Worm (Caenorhabditis elegans) whole organism, late embryonic: Measurements from ENCODE around the gene F54C4.4.
"Not testable (repeated sequence)": the region's sequence is repeated elsewhere in the genome, so short reads cannot be mapped to it uniquely, and the experiment has no call there.

ENCODE experiments used
- C08G9.2 ChIP-seq: sonication (generic microtip); optimal IDR thresholded peaks from 2 replicates; lab custom pipeline; 2016; ENCODE audit warnings: mild to moderate bottlenecking, missing genetic modification characterization, moderate library complexity, missing compliant biosample characterization
- C38D4.7 ChIP-seq: fragments of 200-800 bp; sonication (Bioruptor generic); optimal IDR thresholded peaks from 2 replicates; lab custom pipeline; 2018; ENCODE audit warnings: mild to moderate bottlenecking, missing genetic modification characterization, moderate library complexity, missing compliant biosample characterization
- K09A11.1 ChIP-seq: sonication (generic microtip); optimal IDR thresholded peaks from 2 replicates; lab custom pipeline; 2017; ENCODE audit warnings: antibody characterized with exemption, mild to moderate bottlenecking, missing genetic modification characterization, missing compliant biosample characterization; ENCODE audit not compliant: insufficient read depth
- Y22D7AL.16 ChIP-seq: sonication (generic microtip); optimal IDR thresholded peaks from 2 replicates; lab custom pipeline; 2016; ENCODE audit warnings: missing genetic modification characterization, missing compliant biosample characterization
- ahr-1 ChIP-seq: sonication (generic microtip); optimal IDR thresholded peaks from 2 replicates; lab custom pipeline; 2016; ENCODE audit warnings: missing genetic modification characterization, missing compliant biosample characterization
- ceh-14 ChIP-seq: sonication (generic microtip); optimal IDR thresholded peaks from 2 replicates; lab custom pipeline; 2016; ENCODE audit warnings: missing genotype, missing genetic modification characterization, missing compliant biosample characterization
- ceh-18 ChIP-seq: sonication (generic microtip); optimal IDR thresholded peaks from 2 replicates; lab custom pipeline; 2016; ENCODE audit warnings: missing genetic modification characterization, missing compliant biosample characterization
- ceh-2 ChIP-seq: sonication (generic microtip); optimal IDR thresholded peaks from 2 replicates; lab custom pipeline; 2016; ENCODE audit warnings: missing genotype, missing genetic modification characterization, missing compliant biosample characterization
- ceh-22 ChIP-seq: sonication (generic microtip); optimal IDR thresholded peaks from 2 replicates; lab custom pipeline; 2017; ENCODE audit warnings: missing biosample characterization, missing genetic modification characterization
- ceh-24 ChIP-seq: sonication (generic microtip); optimal IDR thresholded peaks from 2 replicates; lab custom pipeline; 2016; ENCODE audit warnings: mild to moderate bottlenecking, missing genetic modification characterization, missing compliant biosample characterization
- ceh-30 ChIP-seq: fragments of 150-350 bp; optimal IDR thresholded peaks from 2 replicates; lab custom pipeline; 2014; ENCODE audit warnings: missing biosample characterization, missing genetic modification characterization
- ceh-31 ChIP-seq: sonication (generic microtip); optimal IDR thresholded peaks from 2 replicates; lab custom pipeline; 2016; ENCODE audit warnings: missing genetic modification characterization, missing compliant biosample characterization
- ceh-34 ChIP-seq: sonication (generic microtip); optimal IDR thresholded peaks from 2 replicates; lab custom pipeline; 2016; ENCODE audit warnings: mild to moderate bottlenecking, missing genetic modification characterization, missing compliant biosample characterization
- ceh-6 ChIP-seq: fragments of 200-800 bp; sonication (Bioruptor generic); optimal IDR thresholded peaks from 2 replicates; lab custom pipeline; 2018; ENCODE audit warnings: mild to moderate bottlenecking, missing genetic modification characterization, missing compliant biosample characterization
- ceh-9 ChIP-seq: sonication (generic microtip); optimal IDR thresholded peaks from 2 replicates; lab custom pipeline; 2016; ENCODE audit warnings: mild to moderate bottlenecking, missing genetic modification characterization, inconsistent platforms, missing compliant biosample characterization
- dmd-4 ChIP-seq: sonication (generic microtip); optimal IDR thresholded peaks from 2 replicates; lab custom pipeline; 2016; ENCODE audit warnings: borderline replicate concordance, missing genetic modification characterization, missing compliant biosample characterization
- dve-1 ChIP-seq: sonication (generic microtip); optimal IDR thresholded peaks from 2 replicates; lab custom pipeline; 2017; ENCODE audit warnings: antibody characterized with exemption, mild to moderate bottlenecking, missing genetic modification characterization, missing compliant biosample characterization
- fax-1 ChIP-seq: sonication (generic microtip); optimal IDR thresholded peaks from 2 replicates; lab custom pipeline; 2016; ENCODE audit warnings: missing genotype, missing genetic modification characterization, missing compliant biosample characterization
- fkh-6 ChIP-seq: sonication (generic microtip); optimal IDR thresholded peaks from 2 replicates; lab custom pipeline; 2016; ENCODE audit warnings: missing genetic modification characterization, missing compliant biosample characterization
- gmeb-2 ChIP-seq: sonication (generic microtip); optimal IDR thresholded peaks from 2 replicates; lab custom pipeline; 2016; ENCODE audit warnings: missing genetic modification characterization, inconsistent platforms, missing compliant biosample characterization
- hlh-30 ChIP-seq: sonication (generic microtip); optimal IDR thresholded peaks from 2 replicates; lab custom pipeline; 2017; ENCODE audit warnings: antibody characterized with exemption, missing genetic modification characterization, missing compliant biosample characterization; ENCODE audit not compliant: insufficient read depth
- hlh-6 ChIP-seq: sonication (generic microtip); optimal IDR thresholded peaks from 2 replicates; lab custom pipeline; 2016; ENCODE audit warnings: missing genotype, missing genetic modification characterization, missing compliant biosample characterization
- lim-6 ChIP-seq: sonication (generic microtip); optimal IDR thresholded peaks from 2 replicates; lab custom pipeline; 2016; ENCODE audit warnings: missing genetic modification characterization, missing compliant biosample characterization
- lin-11 ChIP-seq: fragments of 200-800 bp; sonication (Bioruptor generic); optimal IDR thresholded peaks from 2 replicates; lab custom pipeline; 2018; ENCODE audit warnings: mild to moderate bottlenecking, missing genetic modification characterization, missing compliant biosample characterization
- mec-3 ChIP-seq: sonication (generic microtip); optimal IDR thresholded peaks from 2 replicates; lab custom pipeline; 2016; ENCODE audit warnings: borderline replicate concordance, missing genetic modification characterization, missing compliant biosample characterization
- nfya-1 ChIP-seq: sonication (generic microtip); optimal IDR thresholded peaks from 2 replicates; lab custom pipeline; 2017; ENCODE audit warnings: missing genetic modification characterization, mild to moderate bottlenecking, missing compliant biosample characterization, antibody characterized with exemption, moderate library complexity
- odd-2 ChIP-seq: sonication (generic microtip); optimal IDR thresholded peaks from 2 replicates; lab custom pipeline; 2017; ENCODE audit warnings: antibody characterized with exemption, mild to moderate bottlenecking, missing genetic modification characterization, missing compliant biosample characterization
- pat-9 ChIP-seq: fragments of 200-800 bp; sonication (Bioruptor generic); optimal IDR thresholded peaks from 2 replicates; lab custom pipeline; 2018; ENCODE audit warnings: mild to moderate bottlenecking, missing genetic modification characterization, moderate library complexity, missing compliant biosample characterization
- pha-2 ChIP-seq: sonication (generic microtip); optimal IDR thresholded peaks from 2 replicates; lab custom pipeline; 2017; ENCODE audit warnings: mild to moderate bottlenecking, missing genetic modification characterization, missing compliant biosample characterization
- pqm-1 ChIP-seq: sonication (generic microtip); optimal IDR thresholded peaks from 2 replicates; lab custom pipeline; 2016; ENCODE audit warnings: missing genetic modification characterization, missing compliant biosample characterization
- ref-2 ChIP-seq: sonication (generic microtip); optimal IDR thresholded peaks from 2 replicates; lab custom pipeline; 2016; ENCODE audit warnings: missing genetic modification characterization, missing compliant biosample characterization
- rnt-1 ChIP-seq: sonication (generic microtip); optimal IDR thresholded peaks from 2 replicates; lab custom pipeline; 2016; ENCODE audit warnings: missing genetic modification characterization, missing compliant biosample characterization
- sox-4 ChIP-seq: sonication (generic microtip); optimal IDR thresholded peaks from 2 replicates; lab custom pipeline; 2017; ENCODE audit warnings: mild to moderate bottlenecking, missing genetic modification characterization, inconsistent platforms, missing compliant biosample characterization
- tbx-2 ChIP-seq: sonication (generic microtip); optimal IDR thresholded peaks from 2 replicates; lab custom pipeline; 2016; ENCODE audit warnings: missing genetic modification characterization, missing compliant biosample characterization
- tbx-7 ChIP-seq: sonication (generic microtip); optimal IDR thresholded peaks from 2 replicates; lab custom pipeline; 2016; ENCODE audit warnings: missing genotype, missing genetic modification characterization, missing compliant biosample characterization
- unc-55 ChIP-seq: sonication (generic microtip); optimal IDR thresholded peaks from 2 replicates; lab custom pipeline; 2017; ENCODE audit warnings: missing biosample characterization, missing genetic modification reagents, missing genetic modification characterization
- unc-86 ChIP-seq: sonication (generic microtip); optimal IDR thresholded peaks from 2 replicates; lab custom pipeline; 2016; ENCODE audit warnings: missing genetic modification characterization, missing compliant biosample characterization
- zip-5 ChIP-seq: sonication (generic microtip); optimal IDR thresholded peaks from 2 replicates; lab custom pipeline; 2016; ENCODE audit warnings: missing genetic modification characterization, missing compliant biosample characterization

F54C4.4 gene

DNA sequence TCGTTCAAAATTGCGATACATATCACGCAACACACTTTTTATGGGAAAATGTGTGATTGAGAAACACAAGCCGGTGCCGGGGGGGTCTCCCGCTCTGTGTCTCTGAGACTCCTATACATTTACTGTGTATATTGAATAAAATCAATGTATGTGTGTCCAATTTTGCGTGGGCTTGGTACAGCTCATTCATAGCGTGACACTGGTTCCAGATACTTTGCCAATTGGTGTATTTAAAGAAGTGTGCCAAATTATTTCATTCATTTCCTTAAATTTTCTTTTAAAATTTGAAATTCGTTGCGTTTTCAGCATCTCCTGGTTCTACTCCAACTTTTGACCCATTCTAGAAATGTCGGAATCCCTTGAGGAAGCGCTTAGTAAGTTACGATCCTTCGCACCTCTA lies 30.0 kb upstream of the F54C4.4 start, which contains the start of gene C29F9.5:
Gene C29F9.5 (plus strand): TSS at position 301 of the 400 bp plus-strand sequence.
- TF ChIP-seq hlh-6 (tag; lab: Kevin White, UChicago) = no peak
- TF ChIP-seq ceh-24 = no peak
- TF ChIP-seq odd-2 (tag; lab: Kevin White, UChicago) = no peak
- TF ChIP-seq ceh-6 (GFP tag; lab: Kevin White, UChicago) = no peak

ce11 chrIII:114603-115002 lies 27.4 kb upstream of the F54C4.4 start, which contains the start of gene C29F9.6:
Gene C29F9.6, plus strand, starts transcription at chrIII:114903.
- TF ChIP-seq pha-2 (tag; lab: Kevin White, UChicago) (no peak), pqm-1 (tag; lab: Kevin White, UChicago) (no peak), Y22D7AL.16 (no peak)

- TF ChIP-seq C38D4.7 (GFP tag; lab: Kevin White, UChicago); lim-6 (tag; lab: Kevin White, UChicago); ceh-34 (tag; lab: Kevin White, UChicago): not testable (repeated sequence)
These were observed 11.6 kb upstream of the F54C4.4 start, which contains the start of gene C29F9.9 for ce11 chrIII:98822-99221. Gene C29F9.9, minus strand, starts transcription at chrIII:98922.

- TF ChIP-seq rnt-1 (tag; lab: Kevin White, UChicago); lin-11 (tag; lab: Kevin White, UChicago); gmeb-2: not testable (repeated sequence)
- TF ChIP-seq, all 69 proteins: peak for 0; not testable (repeated sequence) for 69
These were observed 9.8 kb upstream of the F54C4.4 start, which contains the start of gene C29F9.8 for ce11 chrIII:97018-97417. Gene C29F9.8, minus strand, starts transcription at chrIII:97118.

- peak; percentile 46 for TF ChIP-seq tbx-2 (tag; lab: Kevin White, UChicago)
- peak; percentile 59 for TF ChIP-seq pat-9
- no peak for TF ChIP-seq gmeb-2
- TF ChIP-seq C08G9.2 (tag; lab: Kevin White, UChicago) = peak; percentile 38
- no peak for TF ChIP-seq ceh-14 (tag; lab: Kevin White, UChicago)
- no peak for TF ChIP-seq odd-2 (tag; lab: Kevin White, UChicago)
- no peak for TF ChIP-seq ceh-6 (GFP tag; lab: Kevin White, UChicago)
- no peak for TF ChIP-seq dmd-4 (tag; lab: Kevin White, UChicago)
- TF ChIP-seq zip-5 (tag; lab: Kevin White, UChicago) = no peak
- TF ChIP-seq rnt-1 (tag; lab: Kevin White, UChicago) = no peak
- no peak for TF ChIP-seq K09A11.1 (tag; lab: Kevin White, UChicago)
- peak; percentile 15 for TF ChIP-seq ceh-31 (tag; lab: Kevin White, UChicago)
- TF ChIP-seq ceh-22 (tag; lab: Kevin White, UChicago) = no peak
- no peak for TF ChIP-seq pha-2 (tag; lab: Kevin White, UChicago)
- peak; percentile 58 for TF ChIP-seq ceh-18
- no peak for TF ChIP-seq hlh-30 (tag; lab: Kevin White, UChicago)
- no peak for TF ChIP-seq fax-1
- TF ChIP-seq tbx-7 (tag; lab: Kevin White, UChicago) = no peak
- no peak for TF ChIP-seq fkh-6
- peak; percentile 21 for TF ChIP-seq ceh-30 (tag; lab: Kevin White, UChicago)
- TF ChIP-seq nfya-1 (tag; lab: Kevin White, UChicago) = peak; percentile 30
- peak; percentile 15 for TF ChIP-seq ceh-2 (tag; lab: Kevin White, UChicago)
- TF ChIP-seq dve-1 (tag; lab: Kevin White, UChicago) = peak; percentile 56
- peak; percentile 55 for TF ChIP-seq unc-55
- TF ChIP-seq mec-3 = no peak
- TF ChIP-seq sox-4 (tag; lab: Kevin White, UChicago) = no peak
- TF ChIP-seq ceh-9 (tag; lab: Kevin White, UChicago) = no peak
- TF ChIP-seq ceh-24 = no peak
- TF ChIP-seq unc-86 (tag; lab: Kevin White, UChicago) = no peak
- TF ChIP-seq Y22D7AL.16 = no peak
- TF ChIP-seq ref-2 (tag; lab: Kevin White, UChicago) = peak; percentile 15
- no peak for TF ChIP-seq lin-11 (tag; lab: Kevin White, UChicago)
- no peak for TF ChIP-seq ahr-1
- TF ChIP-seq ceh-34 (tag; lab: Kevin White, UChicago) = peak; percentile 60
- TF ChIP-seq, all 69 proteins: peak for 12
These were observed 9.0 kb upstream of the F54C4.4 start for ce11 chrIII:96196-96595.
